Worm (Caenorhabditis elegans): ENCODE data around the gene B0454.5.

DNA sequence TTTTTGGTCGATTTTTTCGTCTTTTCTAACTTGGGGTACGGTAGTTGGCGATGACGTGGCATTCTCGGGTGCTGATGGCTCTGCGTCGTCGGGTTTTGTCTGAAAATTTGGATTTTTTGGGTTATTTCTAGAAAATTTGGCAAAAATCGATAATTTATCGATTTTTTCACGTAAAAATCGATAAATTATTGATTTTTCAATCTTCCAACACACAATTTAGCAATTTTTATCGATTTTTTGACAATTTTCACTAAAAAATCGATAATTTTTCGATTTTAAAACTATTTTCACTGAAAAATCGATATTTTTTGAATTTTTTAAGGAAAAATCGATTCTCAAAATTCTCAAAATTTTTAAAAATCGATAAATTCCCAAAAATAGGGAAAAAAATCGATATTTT, 24.2 kb downstream of the B0454.5 start:
- TF ChIP-seq ama-1 (optimal IDR thresholded peaks at IDR 0.05) = no peak
- no peak for TF ChIP-seq pha-4 (tag; optimal IDR thresholded peaks at IDR 0.05)
- TF ChIP-seq lin-39 (tag; optimal IDR thresholded peaks at IDR 0.05) = no peak
- no peak for TF ChIP-seq elt-3 (tag; optimal IDR thresholded peaks at IDR 0.05)
- TF ChIP-seq aly-2 (tag; optimal IDR thresholded peaks at IDR 0.05) = no peak
- no peak for TF ChIP-seq unc-39 (tag; optimal IDR thresholded peaks at IDR 0.05)
- TF ChIP-seq nhr-77 (tag; optimal IDR thresholded peaks at IDR 0.05) = no peak
- TF ChIP-seq unc-62 (GFP tag; optimal IDR thresholded peaks at IDR 0.05) = no peak
- TF ChIP-seq R02D3.7 (tag; optimal IDR thresholded peaks at IDR 0.05) = no peak
- no peak for TF ChIP-seq fkh-10 (GFP tag; optimal IDR thresholded peaks at IDR 0.05)
